Fruit fly (Drosophila melanogaster) whole organism: ENCODE data around the gene Hexo1.

Experiments used
- CG8478 ChIP-seq: fragments of >200 bp; optimal IDR thresholded peaks from 2 replicates; lab custom pipeline; 2018; ENCODE audit warnings: inconsistent platforms
- pan ChIP-seq: fragments of >200 bp; optimal IDR thresholded peaks from 2 replicates; lab custom pipeline; 2017

DNA sequence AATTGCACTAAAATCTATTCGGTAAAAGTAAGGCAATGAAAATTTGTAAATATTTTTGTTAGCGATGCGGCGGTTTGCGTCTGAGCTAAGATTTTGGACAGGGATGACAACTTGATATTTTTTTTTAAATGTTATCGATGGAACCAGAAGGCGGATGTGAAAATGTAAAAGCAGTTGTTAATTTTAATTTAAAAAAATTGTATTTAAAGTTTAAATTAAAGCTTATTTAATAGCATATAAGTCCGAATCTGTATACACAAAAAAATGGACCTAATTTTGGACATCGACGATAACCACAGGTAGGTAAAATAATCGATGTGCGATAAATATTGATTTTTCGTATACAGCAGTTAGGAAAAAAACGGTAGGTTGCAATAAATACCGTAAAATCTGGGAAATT, 26.1 kb upstream of the Hexo1 start, which contains the start of the genes CG11586 and VhaM9.7-a:
- TF ChIP-seq pan = no peak
- TF ChIP-seq CG8478 = no peak
